Fruit fly (Drosophila melanogaster) whole organism, adult: Measurements from ENCODE around the gene parvin.

Experiments used
- CG11617 ChIP-seq: fragments of 200-800 bp; sonication (Bioruptor generic); optimal IDR thresholded peaks from 2 replicates; lab custom pipeline; 2017; ENCODE audit warnings: mild to moderate bottlenecking, missing biosample characterization, missing genetic modification reagents, missing genetic modification characterization
- CG14711 ChIP-seq: fragments of 200-800 bp; sonication (Bioruptor generic); optimal IDR thresholded peaks from 2 replicates; lab custom pipeline; 2018; ENCODE audit warnings: missing biosample characterization, mild to moderate bottlenecking, missing genetic modification characterization, moderate library complexity
- CG1620 ChIP-seq: fragments of 200-800 bp; sonication (Bioruptor generic); optimal IDR thresholded peaks from 2 replicates; lab custom pipeline; 2016; ENCODE audit warnings: missing biosample characterization, missing genetic modification characterization
- CG33017 ChIP-seq: fragments of 200-800 bp; sonication (Bioruptor generic); optimal IDR thresholded peaks from 2 replicates; lab custom pipeline; 2018; ENCODE audit warnings: missing biosample characterization, mild to moderate bottlenecking, missing genetic modification characterization, moderate library complexity
- CG5204 ChIP-seq: fragments of 200-800 bp; sonication (Bioruptor generic); optimal IDR thresholded peaks from 2 replicates; lab custom pipeline; 2016; ENCODE audit warnings: missing biosample characterization, missing genetic modification characterization
- CG7045 ChIP-seq: fragments of 200-800 bp; sonication (Bioruptor generic); optimal IDR thresholded peaks from 2 replicates; lab custom pipeline; 2017; ENCODE audit warnings: missing biosample characterization, mild to moderate bottlenecking, missing genetic modification characterization
- CG7101 ChIP-seq: fragments of 200-800 bp; sonication (Bioruptor generic); optimal IDR thresholded peaks from 2 replicates; lab custom pipeline; 2018; ENCODE audit warnings: missing biosample characterization, mild to moderate bottlenecking, missing genetic modification characterization, moderate library complexity
- Clk ChIP-seq: fragments of 200-800 bp; sonication (Bioruptor generic); optimal IDR thresholded peaks from 2 replicates; lab custom pipeline; 2017; ENCODE audit warnings: missing biosample characterization, missing genetic modification characterization
- Crg-1 ChIP-seq: fragments of 200-800 bp; sonication (Bioruptor generic); optimal IDR thresholded peaks from 2 replicates; lab custom pipeline; 2016; ENCODE audit warnings: missing biosample characterization, missing genetic modification characterization
- Hr96 ChIP-seq: fragments of 200-800 bp; sonication (Bioruptor generic); optimal IDR thresholded peaks from 2 replicates; lab custom pipeline; 2016; ENCODE audit warnings: missing biosample characterization, missing genetic modification characterization
- Mnt ChIP-seq: fragments of 200-800 bp; sonication (Bioruptor generic); optimal IDR thresholded peaks from 2 replicates; lab custom pipeline; 2016; ENCODE audit warnings: missing biosample characterization, mild to moderate bottlenecking, missing genetic modification characterization
- bab1 ChIP-seq: fragments of 200-800 bp; sonication (Bioruptor generic); optimal IDR thresholded peaks from 3 replicates; lab custom pipeline; 2019; ENCODE audit warnings: missing biosample characterization, mild to moderate bottlenecking, missing genetic modification characterization, moderate library complexity
- cnc ChIP-seq, 2 experiments: fragments of >200 bp; optimal IDR thresholded peaks; 2 replicates each; lab custom pipeline; 2017
- kay ChIP-seq: fragments of 200-800 bp; sonication (Bioruptor generic); peaks from one replicate; lab custom pipeline; 2016; ENCODE audit warnings: missing biosample characterization, missing genetic modification characterization, borderline replicate concordance
- ovo ChIP-seq: fragments of 200-800 bp; sonication (Bioruptor generic); optimal IDR thresholded peaks from 2 replicates; lab custom pipeline; 2016; ENCODE audit warnings: missing biosample characterization, missing genetic modification characterization
- pad ChIP-seq: fragments of 200-800 bp; sonication (Bioruptor generic); optimal IDR thresholded peaks from 3 replicates; lab custom pipeline; 2017; ENCODE audit warnings: missing biosample characterization, missing genetic modification characterization, mild to moderate bottlenecking, moderate library complexity, missing genetic modification reagents
- tj ChIP-seq: fragments of 200-800 bp; sonication (Bioruptor generic); optimal IDR thresholded peaks from 3 replicates; lab custom pipeline; 2017; ENCODE audit warnings: missing biosample characterization, mild to moderate bottlenecking, missing genetic modification characterization, moderate library complexity
- toe ChIP-seq: fragments of 200-800 bp; sonication (Bioruptor generic); optimal IDR thresholded peaks from 2 replicates; lab custom pipeline; 2016; ENCODE audit warnings: missing biosample characterization, missing genetic modification characterization

parvin gene

dm6 chrX:19795808-19796207 lies 50.0 kb downstream of the parvin start:
- TF ChIP-seq Hr96 (no peak), CG1620 (GFP tag; lab: Kevin White, UChicago) (no peak), kay (no peak), Crg-1 (GFP tag; lab: Kevin White, UChicago) (no peak), CG14711 (tag; lab: Kevin White, UChicago) (no peak), bab1 (GFP tag; lab: Kevin White, UChicago) (no peak), tj (no peak), Mnt (GFP tag; lab: Kevin White, UChicago) (no peak), CG7101 (tag; lab: Kevin White, UChicago) (no peak), cnc (optimal IDR thresholded peaks at IDR 0.05; lab: Kevin White, UChicago) (no peak), pad (GFP tag; lab: Kevin White, UChicago) (no peak), Clk (GFP tag; lab: Kevin White, UChicago) (no peak), CG33017 (no peak), CG7045 (GFP tag; lab: Kevin White, UChicago) (no peak), CG11617 (no peak), ovo (no peak), toe (no peak), CG5204 (no peak)
